Worm (Caenorhabditis elegans): ENCODE data around the gene F35H10.5.

Gene F35H10.5

DNA sequence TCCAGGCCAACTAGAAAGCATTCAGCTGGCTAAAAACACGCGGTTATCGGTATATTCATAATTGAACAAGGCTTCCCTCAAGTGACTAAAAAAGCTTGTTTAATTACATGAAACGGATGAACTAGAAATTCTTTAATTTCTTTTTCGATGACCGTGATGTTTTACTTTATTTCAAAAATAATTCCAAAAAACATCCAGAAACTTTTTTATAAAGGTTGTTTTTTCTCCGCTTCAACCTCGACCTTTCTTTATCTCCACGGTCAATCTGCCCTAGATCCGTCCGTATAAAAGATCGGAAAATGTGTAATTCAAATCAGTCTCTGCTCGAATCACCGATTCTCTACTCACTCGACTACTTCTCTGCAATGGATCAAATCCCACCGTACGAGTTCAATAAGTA is 45.0 kb downstream of the F35H10.5 start, which contains the start of gene F17E9.5 (continued):
- TF ChIP-seq nhr-47 (tag; optimal IDR thresholded peaks at IDR 0.05) (no peak), nhr-84 (tag; optimal IDR thresholded peaks at IDR 0.05) (no peak)

DNA sequence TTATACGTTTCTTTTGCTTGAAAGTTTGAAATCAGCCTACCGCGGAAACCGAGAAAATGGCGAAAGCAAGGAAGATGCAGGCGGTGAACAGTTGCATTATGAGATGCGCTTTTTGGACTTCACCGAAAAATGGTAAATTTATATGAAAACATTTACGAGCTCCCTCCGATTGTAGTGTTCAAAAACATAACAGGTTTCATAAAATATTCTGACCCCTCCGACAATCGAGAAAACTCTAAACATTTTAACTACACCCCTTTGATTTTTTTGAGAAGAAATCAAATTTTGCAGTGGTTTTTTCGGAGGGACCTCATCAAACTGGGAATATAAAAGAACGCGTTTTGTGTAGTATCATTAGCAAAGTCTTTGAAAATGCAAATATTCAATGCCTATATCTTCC is 46.5 kb downstream of the F35H10.5 start, which contains the start of the genes F17E9.18 and F17E9.15:
TSS of gene F17E9.18 (minus strand) at position 101 of the 400 bp plus-strand sequence.
TSS of gene F17E9.15 (plus strand) at position 368 of the 400 bp plus-strand sequence.
- TF ChIP-seq unc-86 (tag; optimal IDR thresholded peaks at IDR 0.05) (no peak), lin-14 (GFP tag; optimal IDR thresholded peaks at IDR 0.05) (no peak), nhr-84 (tag; optimal IDR thresholded peaks at IDR 0.05) (no peak), ama-1 (optimal IDR thresholded peaks at IDR 0.05) (no peak), lin-35 (GFP tag; optimal IDR thresholded peaks at IDR 0.05) (no peak), mef-2 (tag; optimal IDR thresholded peaks at IDR 0.05) (no peak), unc-62 (GFP tag; optimal IDR thresholded peaks at IDR 0.05) (no peak), nhr-237 (tag; optimal IDR thresholded peaks at IDR 0.05) (no peak), mab-9 (GFP tag; IDR thresholded peaks at IDR 0.05) (no peak), sup-37 (GFP tag; optimal IDR thresholded peaks at IDR 0.05) (no peak), hpl-2 (GFP tag; optimal IDR thresholded peaks at IDR 0.05) (no peak), ceh-8 (GFP tag; optimal IDR thresholded peaks at IDR 0.05) (no peak), sox-4 (tag; optimal IDR thresholded peaks at IDR 0.05) (no peak), hlh-17 (GFP tag; optimal IDR thresholded peaks at IDR 0.05; ENCODE audit: borderline replicate concordance) (no peak), nhr-85 (tag) (no peak), unc-30 (tag; optimal IDR thresholded peaks at IDR 0.05) (no peak)

DNA sequence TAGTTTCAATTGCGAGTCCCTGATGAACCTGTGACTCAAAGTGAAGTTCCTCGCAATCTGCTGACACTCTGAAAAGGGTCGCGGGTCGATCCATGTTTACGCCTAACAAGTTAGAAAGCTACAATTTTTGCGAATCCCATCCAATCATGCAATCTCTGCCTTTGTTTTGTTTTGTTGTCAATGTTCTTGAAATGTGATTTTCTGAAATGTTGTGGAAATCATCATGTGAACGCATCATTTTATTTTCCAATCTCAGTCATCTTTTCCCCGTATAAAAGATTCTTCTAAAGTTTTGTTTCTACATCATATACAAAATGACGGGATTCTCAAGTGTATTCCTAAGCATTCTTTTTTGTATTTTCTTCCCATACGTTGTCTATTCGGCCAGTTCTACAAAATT is 47.5 kb downstream of the F35H10.5 start, which contains the start of gene F17E9.4:
TSS of gene F17E9.4 (plus strand) at position 301 of the 400 bp plus-strand sequence.
- TF ChIP-seq unc-30 (tag; optimal IDR thresholded peaks at IDR 0.05), result no peak
- TF ChIP-seq unc-86 (tag; optimal IDR thresholded peaks at IDR 0.05), result no peak
- no peak for TF ChIP-seq pqm-1 (tag; optimal IDR thresholded peaks at IDR 0.05)
- TF ChIP-seq lin-13 (GFP tag; optimal IDR thresholded peaks at IDR 0.05), result no peak

Data from whole organism, L1 larva.